Worm (Caenorhabditis elegans) whole organism, young adult: ENCODE results near the gene F33A8.7.

Experiments used
- dox-1 ChIP-seq: fragments of 200-800 bp; sonication (Bioruptor generic); IDR thresholded peaks from 2 replicates; pipeline ENCODE4 v1.3.6; 2022; ENCODE audit warnings: missing genetic modification reagents, missing genetic modification characterization, missing compliant biosample characterization
- snpc-4 ChIP-seq, 5 experiments: fragments of 150-350 bp in 1 of 5; sonication (generic microtip) in 4 of 5; optimal IDR thresholded peaks; 2 replicates each; lab custom pipeline; 2014 to 2018; ENCODE audit warnings: missing genetic modification characterization in 5 of 5, missing biosample characterization in 3 of 5, antibody characterized with exemption in 2 of 5, mild to moderate bottlenecking in 2 of 5, missing compliant biosample characterization in 2 of 5, missing genotype in 2 of 5, moderate library complexity in 2 of 5, missing genetic modification reagents in 1 of 5
- unc-62 ChIP-seq: fragments of 150-350 bp; optimal IDR thresholded peaks from 2 replicates; lab custom pipeline; 2014; ENCODE audit warnings: missing biosample characterization, missing genetic modification reagents, missing genetic modification characterization

DNA sequence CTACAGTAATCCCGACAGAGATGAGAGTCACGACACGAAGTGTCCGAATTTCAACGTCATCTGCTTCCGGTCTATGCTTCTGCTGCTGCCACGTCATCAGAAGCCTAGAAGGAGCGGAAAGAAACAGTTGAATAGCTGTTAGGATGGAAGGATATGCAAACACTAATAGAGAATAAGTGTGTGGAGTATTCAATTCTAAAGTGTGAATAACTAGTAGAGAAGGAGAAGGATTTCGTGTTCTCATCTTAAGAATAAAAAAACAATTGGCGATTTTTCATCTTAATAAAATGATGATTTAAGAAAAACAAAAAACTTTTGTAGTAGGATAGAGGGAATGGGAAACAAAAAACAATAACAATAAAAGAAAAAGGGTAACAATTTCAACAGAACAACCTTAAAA lies 20.4 kb upstream of the F33A8.7 start, which contains the start of gene col-83:
- TF ChIP-seq unc-62 (GFP tag; lab: Kevin White, UChicago) = no peak
- TF ChIP-seq snpc-4 (GFP tag; optimal IDR thresholded peaks at IDR 0.05; lab: Kevin White, UChicago) = no peak
- no peak for TF ChIP-seq snpc-4 (tag; optimal IDR thresholded peaks at IDR 0.05; lab: Kevin White, UChicago)
- TF ChIP-seq dox-1 = no peak
